Fruit fly (Drosophila melanogaster): ENCODE results near the gene CG43072.

dm6 chr3L:21047734-21048657, 17.7 kb upstream of the CG43072 start:
- TF ChIP-seq CG8478 (optimal IDR thresholded peaks at IDR 0.05) = no peak
- no peak for TF ChIP-seq CTCF (optimal IDR thresholded peaks at IDR 0.05)

Data from S2 (cell line).